Fruit fly (Drosophila melanogaster): ENCODE results near the gene GCS2beta.

The GCS2beta gene

dm6 chr2L:17529022-17529421 is 44.9 kb upstream of the GCS2beta start, which contains the start of gene CG15144:
TSS of gene CG15144 (minus strand) at chr2L:17529122.
- TF ChIP-seq Abd-B (GFP tag; optimal IDR thresholded peaks at IDR 0.05) (no peak), N (GFP tag; optimal IDR thresholded peaks at IDR 0.05) (no peak), GATAd (GFP tag; optimal IDR thresholded peaks at IDR 0.05) (no peak), sv (GFP tag; optimal IDR thresholded peaks at IDR 0.05) (no peak), Sp1 (GFP tag; optimal IDR thresholded peaks at IDR 0.05) (no peak), lola (GFP tag; optimal IDR thresholded peaks at IDR 0.05) (no peak), HLH106 (tag; optimal IDR thresholded peaks at IDR 0.05) (no peak), rgr (GFP tag; optimal IDR thresholded peaks at IDR 0.05) (no peak)

dm6 chr2L:17524449-17524848 is 40.3 kb upstream of the GCS2beta start, which contains the start of gene CG15143:
TSS of gene CG15143 (minus strand) at chr2L:17524549.
- TF ChIP-seq pan (optimal IDR thresholded peaks at IDR 0.05) = no peak
- no peak for TF ChIP-seq HLH106 (tag; optimal IDR thresholded peaks at IDR 0.05)
- TF ChIP-seq OdsH (GFP tag; optimal IDR thresholded peaks at IDR 0.05) = no peak
- no peak for TF ChIP-seq Hnf4 (GFP tag; optimal IDR thresholded peaks at IDR 0.05)
- no peak for TF ChIP-seq Hr83 (GFP tag; optimal IDR thresholded peaks at IDR 0.05; ENCODE audit: poor library complexity, severe bottlenecking)
- no peak for TF ChIP-seq br (GFP tag; optimal IDR thresholded peaks at IDR 0.05)
- TF ChIP-seq dsf (GFP tag; optimal IDR thresholded peaks at IDR 0.05; ENCODE audit: borderline replicate concordance) = no peak
- no peak for TF ChIP-seq Mio (GFP tag; optimal IDR thresholded peaks at IDR 0.05)
- no peak for TF ChIP-seq fru (GFP tag; optimal IDR thresholded peaks at IDR 0.05)
- no peak for TF ChIP-seq dl (GFP tag; optimal IDR thresholded peaks at IDR 0.05; ENCODE audit: insufficient read depth in 1 of 2, partially characterized antibody in 2 of 2)
- no peak for TF ChIP-seq CG32264 (GFP tag; optimal IDR thresholded peaks at IDR 0.05)
- TF ChIP-seq Vsx2 (GFP tag; optimal IDR thresholded peaks at IDR 0.05; ENCODE audit: partially characterized antibody) = no peak
- no peak for TF ChIP-seq CG9705 (GFP tag; optimal IDR thresholded peaks at IDR 0.05)
- TF ChIP-seq ey (GFP tag; optimal IDR thresholded peaks at IDR 0.05) = no peak
- TF ChIP-seq Myc (optimal IDR thresholded peaks at IDR 0.05) = no peak
- no peak for TF ChIP-seq GATAd (GFP tag; optimal IDR thresholded peaks at IDR 0.05)
- TF ChIP-seq Jra (GFP tag; optimal IDR thresholded peaks at IDR 0.05) = no peak
- no peak for TF ChIP-seq Hr78 (GFP tag; optimal IDR thresholded peaks at IDR 0.05)
- no peak for TF ChIP-seq woc (GFP tag; optimal IDR thresholded peaks at IDR 0.05)
- TF ChIP-seq psq (GFP tag; optimal IDR thresholded peaks at IDR 0.05) = no peak

- no peak for TF ChIP-seq tai (GFP tag; optimal IDR thresholded peaks at IDR 0.05)
- TF ChIP-seq Jra (GFP tag; optimal IDR thresholded peaks at IDR 0.05) = peak; percentile 37
- no peak for TF ChIP-seq Vsx2 (GFP tag; optimal IDR thresholded peaks at IDR 0.05; ENCODE audit: partially characterized antibody)
- peak; percentile 70 for TF ChIP-seq OdsH (GFP tag; optimal IDR thresholded peaks at IDR 0.05)
- TF ChIP-seq sage (GFP tag; optimal IDR thresholded peaks at IDR 0.05) = no peak
- peak; percentile 54 for TF ChIP-seq Hnf4 (GFP tag; optimal IDR thresholded peaks at IDR 0.05)
- no peak for TF ChIP-seq CrebA (GFP tag; optimal IDR thresholded peaks at IDR 0.05; ENCODE audit: borderline replicate concordance)
- peak; percentile 79 for TF ChIP-seq h (GFP tag; optimal IDR thresholded peaks at IDR 0.05)
- peak; percentile 78 for TF ChIP-seq Sp1 (GFP tag; optimal IDR thresholded peaks at IDR 0.05)
- TF ChIP-seq sv (GFP tag; optimal IDR thresholded peaks at IDR 0.05) = peak; percentile 63
- TF ChIP-seq foxo (GFP tag; optimal IDR thresholded peaks at IDR 0.05) = peak in 1 of 2 experiments; percentile 75
- TF ChIP-seq dmrt93B (GFP tag; optimal IDR thresholded peaks at IDR 0.05) = peak; percentile 57
- no peak for TF ChIP-seq CG9705 (GFP tag; optimal IDR thresholded peaks at IDR 0.05)
- peak; percentile 70 for TF ChIP-seq ey (GFP tag; optimal IDR thresholded peaks at IDR 0.05)
- peak; percentile 80 for TF ChIP-seq fru (GFP tag; optimal IDR thresholded peaks at IDR 0.05)
- peak; percentile 52 for TF ChIP-seq woc (GFP tag; optimal IDR thresholded peaks at IDR 0.05)
- peak; percentile 83 for TF ChIP-seq HLH106 (tag; optimal IDR thresholded peaks at IDR 0.05)
- peak; percentile 67 for TF ChIP-seq br (GFP tag; optimal IDR thresholded peaks at IDR 0.05)
- TF ChIP-seq rgr (GFP tag; optimal IDR thresholded peaks at IDR 0.05) = peak; percentile 75
These were observed 30.1 kb upstream of the GCS2beta start for dm6 chr2L:17514090-17514715.

dm6 chr2L:17500946-17501451 is 16.9 kb upstream of the GCS2beta start, which contains the start of the genes mEFTs and Dhc36C:
TSS of gene mEFTs (minus strand) at chr2L:17501106.
TSS of gene Dhc36C (plus strand) at chr2L:17501401.
- no peak for TF ChIP-seq dsf (GFP tag; optimal IDR thresholded peaks at IDR 0.05; ENCODE audit: borderline replicate concordance)
- TF ChIP-seq lola (GFP tag; optimal IDR thresholded peaks at IDR 0.05) = no peak
- TF ChIP-seq sage (GFP tag; optimal IDR thresholded peaks at IDR 0.05) = peak; percentile 20
- no peak for TF ChIP-seq jim (GFP tag; optimal IDR thresholded peaks at IDR 0.05)
- peak; percentile 63 for TF ChIP-seq h (GFP tag; optimal IDR thresholded peaks at IDR 0.05)
- TF ChIP-seq pan (optimal IDR thresholded peaks at IDR 0.05) = no peak
- TF ChIP-seq Abd-B (GFP tag; optimal IDR thresholded peaks at IDR 0.05) = no peak
- peak; percentile 73 for TF ChIP-seq Myc (optimal IDR thresholded peaks at IDR 0.05)
- no peak for TF ChIP-seq Jra (GFP tag; optimal IDR thresholded peaks at IDR 0.05)

All from whole organism, wandering third instar larva.